Worm (Caenorhabditis elegans) whole organism, L1 larva: ENCODE results near the gene srt-35.

Experiments used
- fkh-10 ChIP-seq: sonication (generic microtip); optimal IDR thresholded peaks from 2 replicates; lab custom pipeline; 2017; ENCODE audit warnings: missing biosample characterization, missing genetic modification reagents, missing genetic modification characterization
- lin-13 ChIP-seq: fragments of 150-350 bp; optimal IDR thresholded peaks from 2 replicates; lab custom pipeline; 2014; ENCODE audit warnings: missing biosample characterization, missing genetic modification reagents, missing genetic modification characterization
- lin-39 ChIP-seq: fragments of 150-350 bp; optimal IDR thresholded peaks from 2 replicates; lab custom pipeline; 2014; ENCODE audit warnings: missing biosample characterization, missing genetic modification reagents, missing genetic modification characterization
- mef-2 ChIP-seq: fragments of 150-350 bp; optimal IDR thresholded peaks from 2 replicates; lab custom pipeline; 2014; ENCODE audit warnings: missing biosample characterization, missing genetic modification characterization
- nhr-28 ChIP-seq: fragments of 150-350 bp; optimal IDR thresholded peaks from 2 replicates; lab custom pipeline; 2014; ENCODE audit warnings: missing biosample characterization, missing genetic modification characterization
- pax-3 ChIP-seq: fragments of 200-800 bp; sonication (Bioruptor generic); optimal IDR thresholded peaks from 2 replicates; lab custom pipeline; 2018; ENCODE audit warnings: mild to moderate bottlenecking, missing genetic modification characterization, moderate library complexity, missing compliant biosample characterization
- pqm-1 ChIP-seq: sonication (generic microtip); optimal IDR thresholded peaks from 3 replicates; lab custom pipeline; 2017; ENCODE audit warnings: missing biosample characterization, missing genetic modification characterization
- snpc-4 ChIP-seq: fragments of 150-350 bp; optimal IDR thresholded peaks from 2 replicates; lab custom pipeline; 2014; ENCODE audit warnings: missing biosample characterization, missing genetic modification characterization
- sptf-1 ChIP-seq: fragments of 150-350 bp; optimal IDR thresholded peaks from 2 replicates; lab custom pipeline; 2014; ENCODE audit warnings: missing biosample characterization, missing genetic modification characterization
- tlp-1 ChIP-seq: fragments of 150-350 bp; optimal IDR thresholded peaks from 2 replicates; lab custom pipeline; 2014; ENCODE audit warnings: missing biosample characterization, missing genetic modification characterization
- unc-130 ChIP-seq: fragments of 150-350 bp; optimal IDR thresholded peaks from 2 replicates; lab custom pipeline; 2017; ENCODE audit warnings: missing biosample characterization, missing genetic modification characterization, inconsistent platforms
- unc-62 ChIP-seq: fragments of 150-350 bp; optimal IDR thresholded peaks from 2 replicates; lab custom pipeline; 2014; ENCODE audit warnings: missing biosample characterization, missing genetic modification reagents, missing genetic modification characterization
- ztf-11 ChIP-seq, 2 experiments: sonication (generic microtip); optimal IDR thresholded peaks; 2 replicates each; lab custom pipeline; 2016 to 2017; ENCODE audit warnings: missing genetic modification characterization in 2 of 2, missing biosample characterization in 1 of 2, missing compliant biosample characterization in 1 of 2

- TF ChIP-seq ztf-11 (tag; optimal IDR thresholded peaks at IDR 0.05; lab: Kevin White, UChicago) (no peak), nhr-28 (tag; lab: Kevin White, UChicago) (no peak), mef-2 (tag; lab: Kevin White, UChicago) (no peak), sptf-1 (tag; lab: Kevin White, UChicago) (no peak), unc-62 (GFP tag; lab: Kevin White, UChicago) (no peak), pqm-1 (tag; lab: Kevin White, UChicago) (no peak), lin-13 (GFP tag; lab: Kevin White, UChicago) (no peak), snpc-4 (no peak), tlp-1 (tag; lab: Kevin White, UChicago) (no peak), pax-3 (tag; lab: Kevin White, UChicago) (no peak), lin-39 (tag; lab: Kevin White, UChicago) (no peak), unc-130 (tag; lab: Kevin White, UChicago) (no peak), fkh-10 (no peak)
These were observed 46.1 kb downstream of the srt-35 start for ce11 chrV:4218268-4218667.
